Worm (Caenorhabditis elegans) whole organism, young adult: ENCODE measurements around the gene adbp-1.

Experiments
- B0336.3 ChIP-seq: fragments of 200-800 bp; sonication (Bioruptor generic); IDR thresholded peaks from 2 replicates; pipeline ENCODE4 v1.3.6; 2022; ENCODE audit warnings: missing genetic modification characterization, missing compliant biosample characterization
- D2030.7 ChIP-seq: fragments of 200-800 bp; sonication (Bioruptor generic); IDR thresholded peaks from 2 replicates; pipeline ENCODE4 v1.3.6; 2022; ENCODE audit warnings: missing genetic modification reagents, missing genetic modification characterization, missing compliant biosample characterization
- F10E7.11 ChIP-seq: sonication (generic microtip); optimal IDR thresholded peaks from 2 replicates; lab custom pipeline; 2017; ENCODE audit warnings: mild to moderate bottlenecking, missing genetic modification characterization, moderate library complexity, missing compliant biosample characterization
- F33H1.4 ChIP-seq: fragments of 200-800 bp; sonication (Bioruptor generic); IDR thresholded peaks from 2 replicates; pipeline ENCODE4 v1.3.6; 2022; ENCODE audit warnings: missing genetic modification reagents, missing genetic modification characterization, missing compliant biosample characterization
- F37B4.10 ChIP-seq: fragments of 200-800 bp; sonication (Bioruptor generic); IDR thresholded peaks from 2 replicates; pipeline ENCODE4 v1.3.6; 2022; ENCODE audit warnings: missing genetic modification characterization, missing compliant biosample characterization
- F49E8.2 ChIP-seq: sonication (generic microtip); optimal IDR thresholded peaks from 3 replicates; lab custom pipeline; 2017; ENCODE audit warnings: missing genetic modification characterization, mild to moderate bottlenecking, missing compliant biosample characterization, antibody characterized with exemption, moderate library complexity; ENCODE audit not compliant: insufficient read depth
- F55B11.4 ChIP-seq: sonication (generic microtip); optimal IDR thresholded peaks from 2 replicates; lab custom pipeline; 2016; ENCODE audit warnings: missing compliant biosample characterization, missing genetic modification characterization, borderline replicate concordance; ENCODE audit not compliant: insufficient read depth
- F57C9.4 ChIP-seq: sonication (generic microtip); optimal IDR thresholded peaks from 2 replicates; lab custom pipeline; 2017; ENCODE audit warnings: mild to moderate bottlenecking, missing genetic modification characterization, missing compliant biosample characterization
- Y95B8A.8 ChIP-seq: fragments of 200-800 bp; sonication (Bioruptor generic); IDR thresholded peaks from 2 replicates; pipeline ENCODE4 v1.3.6; 2022; ENCODE audit warnings: missing genetic modification reagents, missing genetic modification characterization, missing compliant biosample characterization
- aptf-2 ChIP-seq: fragments of 200-800 bp; sonication (Bioruptor generic); conservative IDR thresholded peaks from 2 replicates; pipeline ENCODE4 v1.3.6; 2022; ENCODE audit warnings: missing genetic modification reagents, missing genetic modification characterization, missing compliant biosample characterization
- attf-6 ChIP-seq: fragments of 200-800 bp; sonication (Bioruptor generic); IDR thresholded peaks from 2 replicates; pipeline ENCODE4 v1.3.6; 2022; ENCODE audit warnings: missing genetic modification reagents, missing genetic modification characterization, missing compliant biosample characterization
- bed-1 ChIP-seq: fragments of 200-800 bp; sonication (Bioruptor generic); IDR thresholded peaks from 2 replicates; pipeline ENCODE4 v1.3.6; 2022; ENCODE audit warnings: missing genetic modification reagents, missing genetic modification characterization, missing compliant biosample characterization
- bed-2 ChIP-seq: fragments of 200-800 bp; sonication (Bioruptor generic); IDR thresholded peaks from 2 replicates; pipeline ENCODE4 v1.3.6; 2022; ENCODE audit warnings: missing genetic modification reagents, missing genetic modification characterization, missing compliant biosample characterization
- ccch-3 ChIP-seq: fragments of 200-800 bp; sonication (Bioruptor generic); optimal IDR thresholded peaks from 2 replicates; lab custom pipeline; 2018; ENCODE audit warnings: mild to moderate bottlenecking, missing genetic modification characterization, missing compliant biosample characterization
- ceh-27 ChIP-seq: fragments of 200-800 bp; sonication (Bioruptor generic); optimal IDR thresholded peaks from 2 replicates; lab custom pipeline; 2018; ENCODE audit warnings: mild to moderate bottlenecking, missing genetic modification characterization, moderate library complexity, missing compliant biosample characterization
- ceh-40 ChIP-seq: fragments of 200-800 bp; sonication (Bioruptor generic); IDR thresholded peaks from 2 replicates; pipeline ENCODE4 v1.3.6; 2022; ENCODE audit warnings: missing genetic modification characterization, missing compliant biosample characterization
- ceh-58 ChIP-seq: fragments of 200-800 bp; sonication (Bioruptor generic); IDR thresholded peaks from 2 replicates; pipeline ENCODE4 v1.3.6; 2022; ENCODE audit warnings: missing genetic modification characterization, missing compliant biosample characterization
- ceh-91 ChIP-seq: fragments of 200-800 bp; sonication (Bioruptor generic); IDR thresholded peaks from 2 replicates; pipeline ENCODE4 v1.3.6; 2022; ENCODE audit warnings: missing genetic modification reagents, missing genetic modification characterization, missing compliant biosample characterization
- dox-1 ChIP-seq: fragments of 200-800 bp; sonication (Bioruptor generic); IDR thresholded peaks from 2 replicates; pipeline ENCODE4 v1.3.6; 2022; ENCODE audit warnings: missing genetic modification reagents, missing genetic modification characterization, missing compliant biosample characterization
- dpff-1 ChIP-seq: sonication (generic microtip); optimal IDR thresholded peaks from 2 replicates; lab custom pipeline; 2017; ENCODE audit warnings: mild to moderate bottlenecking, missing genetic modification characterization, missing compliant biosample characterization
- egl-44 ChIP-seq: fragments of 200-800 bp; sonication (Bioruptor generic); IDR thresholded peaks from 2 replicates; pipeline ENCODE4 v1.3.6; 2022; ENCODE audit warnings: missing genetic modification reagents, missing genetic modification characterization, missing compliant biosample characterization
- egrh-3 ChIP-seq: fragments of 200-800 bp; sonication (Bioruptor generic); IDR thresholded peaks from 2 replicates; pipeline ENCODE4 v1.3.6; 2022; ENCODE audit warnings: missing genetic modification reagents, missing genetic modification characterization, missing compliant biosample characterization
- ets-4 ChIP-seq: fragments of 200-800 bp; sonication (Bioruptor generic); optimal IDR thresholded peaks from 2 replicates; lab custom pipeline; 2018; ENCODE audit warnings: mild to moderate bottlenecking, missing genetic modification characterization, missing compliant biosample characterization
- gei-17 ChIP-seq: fragments of 200-800 bp; sonication (Bioruptor generic); optimal IDR thresholded peaks from 2 replicates; lab custom pipeline; 2018; ENCODE audit warnings: mild to moderate bottlenecking, missing genetic modification characterization, missing compliant biosample characterization
- him-1 ChIP-seq: sonication (generic microtip); optimal IDR thresholded peaks from 2 replicates; lab custom pipeline; 2016; ENCODE audit warnings: missing genotype, missing genetic modification reagents, missing genetic modification characterization, missing compliant biosample characterization
- hmg-1.2 ChIP-seq: fragments of 200-800 bp; sonication (Bioruptor generic); IDR thresholded peaks from 2 replicates; pipeline ENCODE4 v1.3.6; 2022; ENCODE audit warnings: missing genetic modification reagents, missing genetic modification characterization, missing compliant biosample characterization
- hrde-1 ChIP-seq: sonication (generic microtip); optimal IDR thresholded peaks from 2 replicates; lab custom pipeline; 2016; ENCODE audit warnings: missing genetic modification characterization, mild to moderate bottlenecking, missing compliant biosample characterization, moderate library complexity, missing genotype, missing genetic modification reagents, borderline replicate concordance
- hsf-1 ChIP-seq: fragments of 200-800 bp; sonication (Bioruptor generic); IDR thresholded peaks from 2 replicates; pipeline ENCODE4 v1.3.6; 2022; ENCODE audit warnings: missing genetic modification reagents, missing genetic modification characterization, missing compliant biosample characterization
- lag-1 ChIP-seq: fragments of 200-800 bp; sonication (Bioruptor generic); IDR thresholded peaks from 2 replicates; pipeline ENCODE4 v1.3.6; 2022; ENCODE audit warnings: missing genetic modification reagents, missing genetic modification characterization, missing compliant biosample characterization
- let-526 ChIP-seq: fragments of 200-800 bp; sonication (Bioruptor generic); IDR thresholded peaks from 2 replicates; pipeline ENCODE4 v1.3.6; 2022; ENCODE audit warnings: missing genetic modification reagents, missing genetic modification characterization, missing compliant biosample characterization
- lin-26 ChIP-seq: fragments of 200-800 bp; sonication (Bioruptor generic); IDR thresholded peaks from 2 replicates; pipeline ENCODE4 v1.3.6; 2022; ENCODE audit warnings: missing genetic modification reagents, missing genetic modification characterization, missing compliant biosample characterization
- lin-54 ChIP-seq: fragments of 200-800 bp; sonication (Bioruptor generic); optimal IDR thresholded peaks from 2 replicates; lab custom pipeline; 2018; ENCODE audit warnings: mild to moderate bottlenecking, missing genetic modification characterization, missing compliant biosample characterization
- madf-3 ChIP-seq: fragments of 200-800 bp; sonication (Bioruptor generic); IDR thresholded peaks from 2 replicates; pipeline ENCODE4 v1.3.6; 2022; ENCODE audit warnings: missing genetic modification reagents, missing genetic modification characterization, missing compliant biosample characterization
- madf-6 ChIP-seq: fragments of 200-800 bp; sonication (Bioruptor generic); IDR thresholded peaks from 2 replicates; pipeline ENCODE4 v1.3.6; 2022; ENCODE audit warnings: missing genetic modification reagents, missing genetic modification characterization, missing compliant biosample characterization
- madf-8 ChIP-seq: fragments of 200-800 bp; sonication (Bioruptor generic); conservative IDR thresholded peaks from 2 replicates; pipeline ENCODE4 v1.3.6; 2022; ENCODE audit warnings: missing genetic modification reagents, missing genetic modification characterization, missing compliant biosample characterization
- nfyb-1 ChIP-seq: fragments of 200-800 bp; sonication (Bioruptor generic); IDR thresholded peaks from 2 replicates; pipeline ENCODE4 v1.3.6; 2022; ENCODE audit warnings: missing genetic modification reagents, missing genetic modification characterization, missing compliant biosample characterization
- nhr-27 ChIP-seq: fragments of 200-800 bp; sonication (Bioruptor generic); optimal IDR thresholded peaks from 2 replicates; lab custom pipeline; 2018; ENCODE audit warnings: mild to moderate bottlenecking, missing genetic modification characterization, moderate library complexity, missing compliant biosample characterization
- nhr-90 ChIP-seq: sonication (generic microtip); optimal IDR thresholded peaks from 2 replicates; lab custom pipeline; 2016; ENCODE audit warnings: missing genotype, mild to moderate bottlenecking, missing genetic modification characterization, missing compliant biosample characterization
- pbrm-1 ChIP-seq: fragments of 200-800 bp; sonication (Bioruptor generic); IDR thresholded peaks from 2 replicates; pipeline ENCODE4 v1.3.6; 2022; ENCODE audit warnings: missing genetic modification reagents, missing genetic modification characterization, missing compliant biosample characterization
- repo-1 ChIP-seq: sonication (generic microtip); optimal IDR thresholded peaks from 2 replicates; lab custom pipeline; 2017; ENCODE audit warnings: mild to moderate bottlenecking, missing genetic modification characterization, missing compliant biosample characterization
- somi-1 ChIP-seq: fragments of 200-800 bp; sonication (Bioruptor generic); optimal IDR thresholded peaks from 2 replicates; lab custom pipeline; 2018; ENCODE audit warnings: mild to moderate bottlenecking, missing genetic modification characterization, missing compliant biosample characterization
- tbp1 ChIP-seq: fragments of 200-800 bp; sonication (Bioruptor generic); optimal IDR thresholded peaks from 2 replicates; lab custom pipeline; 2018; ENCODE audit warnings: mild to moderate bottlenecking, missing genetic modification characterization, missing compliant biosample characterization
- tbx-9 ChIP-seq: sonication (generic microtip); optimal IDR thresholded peaks from 2 replicates; lab custom pipeline; 2016; ENCODE audit warnings: borderline replicate concordance, missing genetic modification characterization, inconsistent platforms, missing compliant biosample characterization
- tlf-1 ChIP-seq: fragments of 200-800 bp; sonication (Bioruptor generic); optimal IDR thresholded peaks from 2 replicates; lab custom pipeline; 2018; ENCODE audit warnings: mild to moderate bottlenecking, missing genetic modification characterization, missing compliant biosample characterization
- unc-130 ChIP-seq: sonication (generic microtip); optimal IDR thresholded peaks from 2 replicates; lab custom pipeline; 2016; ENCODE audit warnings: missing genetic modification reagents, missing genetic modification characterization, missing compliant biosample characterization
- unc-62 ChIP-seq: fragments of 150-350 bp; optimal IDR thresholded peaks from 2 replicates; lab custom pipeline; 2014; ENCODE audit warnings: missing biosample characterization, missing genetic modification reagents, missing genetic modification characterization
- zfh-2 ChIP-seq: fragments of 200-800 bp; sonication (Bioruptor generic); conservative IDR thresholded peaks from 2 replicates; pipeline ENCODE4 v1.3.6; 2022; ENCODE audit warnings: missing genetic modification reagents, missing genetic modification characterization, missing compliant biosample characterization
- ztf-25 ChIP-seq: fragments of 200-800 bp; sonication (Bioruptor generic); IDR thresholded peaks from 2 replicates; pipeline ENCODE4 v1.3.6; 2022; ENCODE audit warnings: missing genetic modification reagents, missing genetic modification characterization, missing compliant biosample characterization
- ztf-6 ChIP-seq: fragments of 200-800 bp; sonication (Bioruptor generic); IDR thresholded peaks from 2 replicates; pipeline ENCODE4 v1.3.6; 2022; ENCODE audit warnings: missing genetic modification reagents, missing genetic modification characterization, missing compliant biosample characterization

Gene adbp-1

DNA sequence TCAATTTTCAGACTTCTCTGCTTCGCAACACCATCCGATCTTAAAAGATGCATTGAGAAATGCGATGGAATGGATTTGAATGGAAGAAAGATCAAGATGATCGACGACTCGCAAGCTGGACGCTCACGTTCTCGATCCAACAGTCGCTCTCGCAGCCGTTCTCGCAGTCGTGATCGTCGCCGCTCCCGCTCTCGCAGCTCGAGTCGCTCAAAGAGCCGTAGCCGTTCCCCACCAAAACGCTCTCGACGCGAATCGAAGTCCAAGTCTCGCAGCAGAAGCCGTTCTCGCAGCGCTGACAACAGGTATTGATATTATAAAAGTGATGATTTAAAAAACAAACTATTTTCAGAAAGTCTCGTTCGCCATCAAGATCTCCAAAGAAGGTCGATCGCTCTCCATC lies 11.2 kb downstream of the adbp-1 start:
- TF ChIP-seq madf-3 (GFP tag; lab: Robert Waterston, UW) (0 out of 2 replicates have a peak, but pooled peaks have one; percentile 12), lin-26 (GFP tag; lab: Robert Waterston, UW) (no peak), ceh-27 (GFP tag; lab: Kevin White, UChicago) (no peak), lag-1 (GFP tag; lab: Robert Waterston, UW) (no peak), B0336.3 (GFP tag; lab: Robert Waterston, UW) (no peak), ztf-25 (no peak), gei-17 (no peak), aptf-2 (GFP tag; lab: Robert Waterston, UW) (no peak), let-526 (GFP tag; lab: Robert Waterston, UW) (no peak), ceh-58 (GFP tag; lab: Robert Waterston, UW) (0 out of 2 replicates have a peak, but pooled peaks have one; percentile 41), madf-8 (GFP tag; lab: Robert Waterston, UW) (no peak), hmg-1.2 (GFP tag; lab: Robert Waterston, UW) (no peak), ceh-40 (GFP tag; lab: Robert Waterston, UW) (no peak), repo-1 (tag; lab: Kevin White, UChicago) (no peak), hsf-1 (GFP tag; lab: Robert Waterston, UW) (no peak), ccch-3 (GFP tag; lab: Kevin White, UChicago) (no peak), F57C9.4 (no peak), dox-1 (GFP tag; lab: Robert Waterston, UW) (no peak), unc-130 (GFP tag; lab: Kevin White, UChicago) (no peak), nfyb-1 (GFP tag; lab: Robert Waterston, UW) (0 out of 2 replicates have a peak, but pooled peaks have one; percentile 12), madf-6 (GFP tag; lab: Robert Waterston, UW) (no peak), tbp1 (GFP tag; lab: Kevin White, UChicago) (no peak), zfh-2 (GFP tag; lab: Robert Waterston, UW) (peak; percentile 89), him-1 (tag; lab: Kevin White, UChicago) (no peak), F37B4.10 (GFP tag; lab: Robert Waterston, UW) (no peak), egrh-3 (GFP tag; lab: Robert Waterston, UW) (peak; percentile 75; the same call in 1 of the 2 replicates), D2030.7 (GFP tag; lab: Robert Waterston, UW) (no peak), attf-6 (GFP tag; lab: Robert Waterston, UW) (no peak), nhr-27 (tag; lab: Kevin White, UChicago) (no peak), nhr-90 (no peak), Y95B8A.8 (GFP tag; lab: Robert Waterston, UW) (no peak), somi-1 (GFP tag; lab: Kevin White, UChicago) (no peak), tbx-9 (tag; lab: Kevin White, UChicago) (no peak)

DNA sequence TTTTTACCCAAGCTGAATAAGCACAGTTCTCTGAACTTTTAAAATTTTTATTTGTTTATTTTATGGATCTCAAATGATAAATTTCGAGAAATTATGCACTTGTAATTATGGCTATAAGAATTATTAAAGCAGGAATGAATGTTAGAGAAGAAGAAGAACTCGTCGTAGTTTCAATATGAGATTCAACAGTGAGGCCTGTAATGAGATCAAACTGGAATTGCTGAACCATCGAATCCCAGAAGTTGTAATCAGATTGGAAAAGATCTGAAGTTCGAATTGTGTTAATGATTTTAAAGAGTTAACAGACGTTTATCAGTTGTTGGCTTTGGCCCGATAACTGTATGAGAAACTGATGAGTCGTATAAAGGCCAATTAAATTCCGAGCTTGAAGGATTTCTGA lies 11.8 kb downstream of the adbp-1 start:
- no peak for TF ChIP-seq unc-62 (GFP tag; lab: Kevin White, UChicago)
- peak; percentile 43; the same call in 1 of the 2 replicates for TF ChIP-seq egl-44
- peak; percentile 21 for TF ChIP-seq lin-54 (GFP tag; lab: Kevin White, UChicago)
- TF ChIP-seq bed-1 (GFP tag; lab: Robert Waterston, UW), result no peak
- peak; percentile 2 for TF ChIP-seq tlf-1
- no peak for TF ChIP-seq F55B11.4
- peak; percentile 68 for TF ChIP-seq hrde-1 (tag; lab: Kevin White, UChicago)
- no peak for TF ChIP-seq madf-8 (GFP tag; lab: Robert Waterston, UW)
- TF ChIP-seq dpff-1, result no peak
- TF ChIP-seq F33H1.4, result peak; percentile 26; the same call in 1 of the 2 replicates
- TF ChIP-seq F10E7.11 (tag; lab: Kevin White, UChicago), result no peak
- no peak for TF ChIP-seq ceh-91 (GFP tag; lab: Robert Waterston, UW)
- TF ChIP-seq pbrm-1 (GFP tag; lab: Robert Waterston, UW), result no peak
- no peak for TF ChIP-seq dox-1 (GFP tag; lab: Robert Waterston, UW)
- TF ChIP-seq bed-2, result no peak
- TF ChIP-seq ets-4 (GFP tag; lab: Kevin White, UChicago), result no peak
- peak; percentile 42 for TF ChIP-seq F49E8.2 (tag; lab: Kevin White, UChicago)
- TF ChIP-seq ztf-6 (GFP tag; lab: Robert Waterston, UW), result no peak
